Fruit fly (Drosophila melanogaster): ENCODE data around the gene Iru.

DNA sequence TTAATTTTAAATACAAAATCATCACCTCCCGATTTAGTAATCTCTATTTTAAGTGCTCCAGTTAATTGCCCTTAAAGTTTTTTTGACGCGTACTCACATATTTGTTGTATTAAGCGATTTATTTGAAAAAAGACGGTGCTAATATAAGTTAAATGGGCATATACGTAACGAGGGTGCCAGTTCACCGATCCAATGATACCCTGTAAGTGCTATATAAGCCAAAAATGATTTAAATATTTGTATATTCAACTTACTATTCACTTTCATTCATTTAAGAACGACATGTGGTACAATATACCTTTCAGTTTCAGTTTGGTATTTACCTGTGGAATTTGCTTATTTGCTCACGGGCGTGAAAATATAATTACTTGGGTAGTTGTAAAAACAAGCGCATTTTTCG lies 3.7 kb upstream of the Iru start:
- no peak for TF ChIP-seq psq (GFP tag; optimal IDR thresholded peaks at IDR 0.05)
- no peak for TF ChIP-seq CG32264 (GFP tag; optimal IDR thresholded peaks at IDR 0.05)
- TF ChIP-seq usp (GFP tag; optimal IDR thresholded peaks at IDR 0.05) = no peak
- TF ChIP-seq pan (optimal IDR thresholded peaks at IDR 0.05) = no peak
- no peak for TF ChIP-seq CG9705 (GFP tag; optimal IDR thresholded peaks at IDR 0.05)
- TF ChIP-seq Mio (GFP tag; optimal IDR thresholded peaks at IDR 0.05) = no peak
- TF ChIP-seq tai (GFP tag; optimal IDR thresholded peaks at IDR 0.05) = no peak
- no peak for TF ChIP-seq CrebA (GFP tag; optimal IDR thresholded peaks at IDR 0.05; ENCODE audit: borderline replicate concordance)
- no peak for TF ChIP-seq Dfd (GFP tag; optimal IDR thresholded peaks at IDR 0.05)
- TF ChIP-seq sv (GFP tag; optimal IDR thresholded peaks at IDR 0.05) = no peak
- no peak for TF ChIP-seq Dif (GFP tag; optimal IDR thresholded peaks at IDR 0.05; ENCODE audit: partially characterized antibody)
- no peak for TF ChIP-seq woc (GFP tag; optimal IDR thresholded peaks at IDR 0.05)
- TF ChIP-seq Vsx2 (GFP tag; optimal IDR thresholded peaks at IDR 0.05; ENCODE audit: partially characterized antibody) = no peak

All from whole organism, wandering third instar larva.